Fruit fly (Drosophila melanogaster) whole organism, embryonic: Measurements from ENCODE around the gene Spc25.

Experiments
- BEAF-32 ChIP-seq: fragments of 200-800 bp; sonication (Bioruptor generic); optimal IDR thresholded peaks from 3 replicates; lab custom pipeline; 2017; ENCODE audit warnings: missing biosample characterization, missing genetic modification characterization, mild to moderate bottlenecking, moderate library complexity, missing genetic modification reagents
- CG10274 ChIP-seq: fragments of 200-800 bp; sonication (Bioruptor generic); optimal IDR thresholded peaks from 3 replicates; lab custom pipeline; 2017; ENCODE audit warnings: missing biosample characterization, mild to moderate bottlenecking, missing genetic modification characterization
- CG10321 ChIP-seq: fragments of 200-800 bp; sonication (Bioruptor generic); IDR thresholded peaks from 2 replicates; pipeline ENCODE4 v1.3.6; 2022; ENCODE audit warnings: missing biosample characterization, missing genetic modification characterization
- CG13296 ChIP-seq: fragments of 200-800 bp; sonication (Bioruptor generic); optimal IDR thresholded peaks from 3 replicates; lab custom pipeline; 2018; ENCODE audit warnings: missing biosample characterization, mild to moderate bottlenecking, missing genetic modification characterization
- CG1603 ChIP-seq: fragments of 200-800 bp; sonication (Bioruptor generic); optimal IDR thresholded peaks from 2 replicates; lab custom pipeline; 2019; ENCODE audit warnings: missing biosample characterization, mild to moderate bottlenecking, missing genetic modification characterization, moderate library complexity
- CG16815 ChIP-seq: fragments of 200-800 bp; sonication (Bioruptor generic); optimal IDR thresholded peaks from 3 replicates; lab custom pipeline; 2017; ENCODE audit warnings: missing biosample characterization, mild to moderate bottlenecking, missing genetic modification characterization
- CG17186 ChIP-seq: fragments of 200-800 bp; sonication (Bioruptor generic); optimal IDR thresholded peaks from 3 replicates; lab custom pipeline; 2017; ENCODE audit warnings: missing biosample characterization, missing genetic modification reagents, missing genetic modification characterization
- CG2129 ChIP-seq: fragments of 200-800 bp; sonication (Bioruptor generic); IDR thresholded peaks from 2 replicates; pipeline ENCODE4 v1.3.6; 2022; ENCODE audit warnings: missing biosample characterization, missing genetic modification characterization; ENCODE audit not compliant: partially characterized antibody
- CG2202 ChIP-seq: fragments of 200-800 bp; sonication (Bioruptor generic); optimal IDR thresholded peaks from 2 replicates; lab custom pipeline; 2018; ENCODE audit warnings: missing biosample characterization, mild to moderate bottlenecking, missing genetic modification characterization
- CG2875 ChIP-seq: fragments of 200-800 bp; sonication (Bioruptor generic); optimal IDR thresholded peaks from 2 replicates; lab custom pipeline; 2017; ENCODE audit warnings: missing biosample characterization, mild to moderate bottlenecking, missing genetic modification characterization, missing genetic modification reagents
- CG3995 ChIP-seq: fragments of 200-800 bp; sonication (Bioruptor generic); optimal IDR thresholded peaks from 3 replicates; lab custom pipeline; 2016; ENCODE audit warnings: missing biosample characterization, missing genetic modification characterization
- CG4617 ChIP-seq: fragments of 200-800 bp; sonication (Bioruptor generic); optimal IDR thresholded peaks from 3 replicates; lab custom pipeline; 2016; ENCODE audit warnings: missing biosample characterization, missing genetic modification characterization, borderline replicate concordance
- CG4707 ChIP-seq: fragments of 200-800 bp; sonication (Bioruptor generic); optimal IDR thresholded peaks from 2 replicates; lab custom pipeline; 2018; ENCODE audit warnings: missing biosample characterization, mild to moderate bottlenecking, missing genetic modification characterization, moderate library complexity
- CG7963 ChIP-seq: fragments of 200-800 bp; sonication (Bioruptor generic); IDR thresholded peaks from 3 replicates; pipeline ENCODE4 v1.3.6; 2022; ENCODE audit warnings: missing biosample characterization, missing genetic modification characterization; ENCODE audit not compliant: partially characterized antibody
- CG8388 ChIP-seq: fragments of 200-800 bp; sonication (Bioruptor generic); optimal IDR thresholded peaks from 2 replicates; lab custom pipeline; 2019; ENCODE audit warnings: missing biosample characterization, mild to moderate bottlenecking, missing genetic modification characterization, moderate library complexity
- CG8478 ChIP-seq: fragments of >200 bp; optimal IDR thresholded peaks from 2 replicates; lab custom pipeline; 2018
- CG9727 ChIP-seq: fragments of 200-800 bp; sonication (Bioruptor generic); optimal IDR thresholded peaks from 3 replicates; lab custom pipeline; 2017; ENCODE audit warnings: missing biosample characterization, mild to moderate bottlenecking, missing genetic modification characterization
- CG9876 ChIP-seq: fragments of 200-800 bp; sonication (Bioruptor generic); optimal IDR thresholded peaks from 2 replicates; lab custom pipeline; 2016; ENCODE audit warnings: missing biosample characterization, missing genetic modification characterization
- Ets65A ChIP-seq: fragments of 200-800 bp; sonication (Bioruptor generic); peaks from one replicate; lab custom pipeline; 2016; ENCODE audit warnings: missing biosample characterization, missing genetic modification characterization
- Fer2 ChIP-seq: fragments of 200-800 bp; sonication (Bioruptor generic); optimal IDR thresholded peaks from 2 replicates; lab custom pipeline; 2018; ENCODE audit warnings: missing biosample characterization, mild to moderate bottlenecking, missing genetic modification characterization, moderate library complexity
- HLH54F ChIP-seq: fragments of 200-800 bp; sonication (Bioruptor generic); optimal IDR thresholded peaks from 3 replicates; lab custom pipeline; 2016; ENCODE audit warnings: missing biosample characterization, missing genetic modification characterization
- MESR4 ChIP-seq: fragments of 200-800 bp; sonication (Bioruptor generic); optimal IDR thresholded peaks from 2 replicates; lab custom pipeline; 2018; ENCODE audit warnings: missing biosample characterization, mild to moderate bottlenecking, missing genetic modification characterization, moderate library complexity
- Opbp ChIP-seq: fragments of 200-800 bp; sonication (Bioruptor generic); IDR thresholded peaks from 3 replicates; pipeline ENCODE4 v1.3.6; 2022; ENCODE audit warnings: missing biosample characterization, missing genetic modification characterization; ENCODE audit not compliant: partially characterized antibody
- Rfx ChIP-seq: fragments of 200-800 bp; sonication (Bioruptor generic); IDR thresholded peaks from 2 replicates; pipeline ENCODE4 v1.3.6; 2022; ENCODE audit warnings: missing biosample characterization, missing genetic modification characterization
- Ssrp ChIP-seq: fragments of 200-800 bp; sonication (Bioruptor generic); optimal IDR thresholded peaks from 2 replicates; lab custom pipeline; 2018; ENCODE audit warnings: missing biosample characterization, mild to moderate bottlenecking, missing genetic modification characterization, moderate library complexity
- TFAM ChIP-seq: fragments of 200-800 bp; sonication (Bioruptor generic); optimal IDR thresholded peaks from 2 replicates; lab custom pipeline; 2017; ENCODE audit warnings: missing biosample characterization, missing genetic modification characterization, inconsistent platforms
- amos ChIP-seq: fragments of 200-800 bp; sonication (Bioruptor generic); IDR thresholded peaks from 2 replicates; pipeline ENCODE4 v1.3.6; 2022; ENCODE audit warnings: missing biosample characterization, missing genetic modification characterization; ENCODE audit not compliant: partially characterized antibody
- az2 ChIP-seq: fragments of 200-800 bp; sonication (Bioruptor generic); optimal IDR thresholded peaks from 3 replicates; lab custom pipeline; 2016; ENCODE audit warnings: missing biosample characterization, missing genetic modification characterization
- bbx ChIP-seq: fragments of 200-800 bp; sonication (Bioruptor generic); IDR thresholded peaks from 2 replicates; pipeline ENCODE4 v1.3.6; 2022; ENCODE audit warnings: missing biosample characterization, missing genetic modification characterization; ENCODE audit not compliant: partially characterized antibody
- bowl ChIP-seq: fragments of 200-800 bp; sonication (Bioruptor generic); IDR thresholded peaks from 2 replicates; pipeline ENCODE4 v1.3.6; 2022; ENCODE audit warnings: missing biosample characterization, missing genetic modification characterization
- cg ChIP-seq: fragments of 200-800 bp; sonication (Bioruptor generic); optimal IDR thresholded peaks from 3 replicates; lab custom pipeline; 2019; ENCODE audit warnings: missing biosample characterization, mild to moderate bottlenecking, missing genetic modification characterization, moderate library complexity
- chinmo ChIP-seq: fragments of 200-800 bp; sonication (Bioruptor generic); IDR thresholded peaks from 4 replicates; pipeline ENCODE4 v1.3.6; 2022; ENCODE audit warnings: missing biosample characterization, missing genetic modification characterization; ENCODE audit not compliant: partially characterized antibody
- fd96Cb ChIP-seq: fragments of 200-800 bp; sonication (Bioruptor generic); optimal IDR thresholded peaks from 2 replicates; lab custom pipeline; 2018; ENCODE audit warnings: missing biosample characterization, mild to moderate bottlenecking, missing genetic modification characterization, moderate library complexity
- kah ChIP-seq: fragments of 200-800 bp; sonication (Bioruptor generic); optimal IDR thresholded peaks from 2 replicates; lab custom pipeline; 2018; ENCODE audit warnings: missing biosample characterization, mild to moderate bottlenecking, missing genetic modification characterization
- ken ChIP-seq: fragments of 200-800 bp; sonication (Bioruptor generic); IDR thresholded peaks from 3 replicates; pipeline ENCODE4 v1.3.6; 2022; ENCODE audit warnings: missing biosample characterization, missing genetic modification characterization
- lilli ChIP-seq: fragments of 200-800 bp; sonication (Bioruptor generic); optimal IDR thresholded peaks from 3 replicates; lab custom pipeline; 2016; ENCODE audit warnings: missing biosample characterization, missing genetic modification characterization
- lola ChIP-seq, 3 experiments: fragments of >200 bp in 2 of 3; fragments of 200-800 bp in 1 of 3; sonication (Bioruptor generic) in 1 of 3; optimal IDR thresholded peaks; 2 replicates each; lab custom pipeline; 2017 to 2019; ENCODE audit warnings: missing biosample characterization in 3 of 3, missing genetic modification characterization in 3 of 3, mild to moderate bottlenecking in 1 of 3, moderate library complexity in 1 of 3
- lov ChIP-seq, 2 experiments: fragments of 200-800 bp in 1 of 2; fragments of >200 bp in 1 of 2; sonication (Bioruptor generic) in 1 of 2; IDR thresholded peaks in 1 of 2; optimal IDR thresholded peaks in 1 of 2; 2 replicates in 1 of 2; 3 replicates in 1 of 2; pipeline versions ENCODE4 v1.3.6 to Lab custom; 2017 to 2022; ENCODE audit warnings: missing biosample characterization in 1 of 2, missing genetic modification characterization in 1 of 2
- mam ChIP-seq: fragments of 200-800 bp; sonication (Bioruptor generic); optimal IDR thresholded peaks from 3 replicates; lab custom pipeline; 2016; ENCODE audit warnings: missing biosample characterization, missing genetic modification characterization
- phol ChIP-seq: fragments of 200-800 bp; sonication (Bioruptor generic); optimal IDR thresholded peaks from 3 replicates; lab custom pipeline; 2018; ENCODE audit warnings: missing biosample characterization, mild to moderate bottlenecking, missing genetic modification characterization, moderate library complexity
- pum ChIP-seq: fragments of 200-800 bp; sonication (Bioruptor generic); optimal IDR thresholded peaks from 2 replicates; lab custom pipeline; 2016; ENCODE audit warnings: missing biosample characterization, missing genetic modification characterization
- ranshi ChIP-seq: fragments of 200-800 bp; sonication (Bioruptor generic); IDR thresholded peaks from 2 replicates; pipeline ENCODE4 v1.3.6; 2022; ENCODE audit warnings: missing biosample characterization, missing genetic modification characterization
- row ChIP-seq: fragments of 200-800 bp; sonication (Bioruptor generic); IDR thresholded peaks from 3 replicates; pipeline ENCODE4 v1.3.6; 2022; ENCODE audit warnings: missing biosample characterization, missing genetic modification characterization
- sr ChIP-seq: fragments of 200-800 bp; sonication (Bioruptor generic); IDR thresholded peaks from 3 replicates; pipeline ENCODE4 v1.3.6; 2022; ENCODE audit warnings: missing biosample characterization, missing genetic modification characterization
- stwl ChIP-seq: fragments of 200-800 bp; sonication (Bioruptor generic); optimal IDR thresholded peaks from 3 replicates; lab custom pipeline; 2018; ENCODE audit warnings: missing biosample characterization, mild to moderate bottlenecking, missing genetic modification characterization, moderate library complexity
- tll ChIP-seq, 2 experiments: fragments of 200-800 bp in 1 of 2; fragments of >200 bp in 1 of 2; sonication (Bioruptor generic) in 1 of 2; optimal IDR thresholded peaks; 2 replicates each; lab custom pipeline; 2017 to 2019; ENCODE audit warnings: missing biosample characterization in 2 of 2, missing genetic modification characterization in 2 of 2, mild to moderate bottlenecking in 1 of 2, moderate library complexity in 1 of 2
- tx ChIP-seq: fragments of 200-800 bp; sonication (Bioruptor generic); optimal IDR thresholded peaks from 2 replicates; lab custom pipeline; 2016; ENCODE audit warnings: missing biosample characterization, missing genetic modification characterization
- vvl ChIP-seq: fragments of 200-800 bp; sonication (Bioruptor generic); IDR thresholded peaks from 2 replicates; pipeline ENCODE4 v1.3.6; 2022; ENCODE audit warnings: missing biosample characterization, missing genetic modification characterization

The Spc25 gene

dm6 chr3R:12997550-12998233, 36.1 kb downstream of the Spc25 start, which contains the start of the genes CG17327, CG44194 and CG7518 (continued):
- TF ChIP-seq CG9727: peak; percentile 32
- peak; percentile 30 for TF ChIP-seq lilli
- TF ChIP-seq HLH54F (GFP tag; lab: Kevin White, UChicago): peak; percentile 40
- no peak for TF ChIP-seq ken
- no peak for TF ChIP-seq CG4707 (GFP tag; lab: Kevin White, UChicago)
- TF ChIP-seq Ssrp: peak; percentile 2
- peak; percentile 56 for TF ChIP-seq phol (tag; lab: Kevin White, UChicago)
- no peak for TF ChIP-seq sr (GFP tag; lab: Robert Waterston, UW)
- TF ChIP-seq pum: peak; percentile 27
- TF ChIP-seq MESR4 (GFP tag; lab: Kevin White, UChicago): peak; percentile 77
- peak; percentile 14 for TF ChIP-seq Fer2 (tag; lab: Kevin White, UChicago)
- TF ChIP-seq fd96Cb (tag; lab: Kevin White, UChicago): peak; percentile 5
- TF ChIP-seq CG3995: peak; percentile 83
- peak; percentile 29; the same call in 1 of the 2 replicates for TF ChIP-seq Rfx (GFP tag; lab: Robert Waterston, UW)
- TF ChIP-seq CG13296: no peak
- TF ChIP-seq tx: peak; percentile 16
- peak; percentile 21; the same call in 1 of the 2 replicates for TF ChIP-seq vvl

DNA sequence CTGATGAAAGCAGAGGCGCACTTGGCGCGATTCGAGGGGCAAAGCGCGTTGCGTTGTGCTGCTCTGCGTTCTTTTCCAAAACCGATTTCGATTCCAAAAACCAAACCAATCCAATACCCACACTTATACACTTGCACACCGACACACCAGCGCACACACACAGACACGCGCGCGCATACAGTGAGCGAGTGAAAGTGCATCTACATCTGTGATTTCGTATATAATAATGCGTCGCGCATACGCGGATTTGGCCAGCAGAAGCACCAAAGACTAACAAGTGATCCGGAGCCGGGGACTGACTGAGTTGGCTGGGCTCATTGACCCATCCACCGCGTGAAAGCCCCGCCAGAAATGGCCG, 36.7 kb downstream of the Spc25 start:
- TF ChIP-seq CG10321 (GFP tag; lab: Robert Waterston, UW): no peak
- no peak for TF ChIP-seq TFAM (GFP tag; lab: Kevin White, UChicago)
- peak; percentile 97 for TF ChIP-seq CG8388
- TF ChIP-seq Opbp (GFP tag; lab: Robert Waterston, UW): 0 out of 3 replicates have a peak, but pooled peaks have one; percentile 1
- peak; percentile 40 for TF ChIP-seq CG8478 (lab: Kevin White, UChicago)
- no peak for TF ChIP-seq BEAF-32 (GFP tag; lab: Kevin White, UChicago)
- TF ChIP-seq stwl (tag; lab: Kevin White, UChicago): no peak
- no peak for TF ChIP-seq az2 (GFP tag; lab: Kevin White, UChicago)
- peak; percentile 4 for TF ChIP-seq MESR4 (GFP tag; lab: Kevin White, UChicago)
- no peak for TF ChIP-seq CG9876 (GFP tag; lab: Kevin White, UChicago)
- TF ChIP-seq CG10274 (GFP tag; lab: Kevin White, UChicago): no peak
- no peak for TF ChIP-seq bbx (GFP tag; lab: Robert Waterston, UW)
- no peak for TF ChIP-seq CG2129 (GFP tag; lab: Robert Waterston, UW)
- TF ChIP-seq CG4617 (GFP tag; lab: Kevin White, UChicago): peak; percentile 18
- TF ChIP-seq Ets65A: peak; percentile 22
- peak; percentile 92 for TF ChIP-seq cg (GFP tag; lab: Kevin White, UChicago)
- no peak for TF ChIP-seq row (GFP tag; lab: Robert Waterston, UW)
- TF ChIP-seq CG7963: no peak
- no peak for TF ChIP-seq CG2202 (tag; lab: Kevin White, UChicago)
- TF ChIP-seq CG1603: no peak

DNA sequence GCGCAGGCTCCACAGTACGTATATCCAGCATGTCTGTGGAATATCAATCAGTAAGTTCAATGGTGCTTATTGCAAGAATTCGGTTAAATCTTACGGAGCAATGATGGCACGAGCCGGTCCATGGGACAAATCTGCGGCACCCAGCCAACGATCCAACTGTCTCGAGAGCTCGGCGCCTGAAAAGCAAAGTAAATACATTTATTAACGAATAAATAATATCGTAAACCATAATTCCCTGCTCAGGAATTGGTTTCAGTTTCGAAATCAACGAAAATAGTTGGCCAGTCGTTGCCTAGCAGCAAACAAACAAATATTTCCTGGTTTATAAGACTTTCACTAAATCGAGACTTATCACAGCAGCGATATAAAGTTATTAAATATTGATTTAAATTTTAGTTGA, 48.0 kb downstream of the Spc25 start, which contains the start of gene CG11656:
Gene CG11656 (plus strand): TSS at position 301 of the 400 bp plus-strand sequence.
- no peak for TF ChIP-seq ranshi (GFP tag; lab: Robert Waterston, UW)
- TF ChIP-seq lov (optimal IDR thresholded peaks at IDR 0.05; lab: Kevin White, UChicago): no peak
- no peak for TF ChIP-seq lov (GFP tag; IDR thresholded peaks at IDR 0.05; lab: Robert Waterston, UW)
- TF ChIP-seq CG16815: no peak
- no peak for TF ChIP-seq CG17186
- TF ChIP-seq tll (GFP tag; optimal IDR thresholded peaks at IDR 0.05; lab: Kevin White, UChicago): no peak
- no peak for TF ChIP-seq phol (tag; lab: Kevin White, UChicago)
- TF ChIP-seq CG2875: no peak
- no peak for TF ChIP-seq mam
- TF ChIP-seq BEAF-32 (GFP tag; lab: Kevin White, UChicago): no peak
- TF ChIP-seq bowl (GFP tag; lab: Robert Waterston, UW): no peak
- no peak for TF ChIP-seq kah (GFP tag; lab: Kevin White, UChicago)
- no peak for TF ChIP-seq lola (GFP tag; optimal IDR thresholded peaks at IDR 0.05; lab: Kevin White, UChicago)
- TF ChIP-seq amos (GFP tag; lab: Robert Waterston, UW): no peak
- no peak for TF ChIP-seq chinmo
